Worm (Caenorhabditis elegans): ENCODE data around the gene hrpa-2.

DNA sequence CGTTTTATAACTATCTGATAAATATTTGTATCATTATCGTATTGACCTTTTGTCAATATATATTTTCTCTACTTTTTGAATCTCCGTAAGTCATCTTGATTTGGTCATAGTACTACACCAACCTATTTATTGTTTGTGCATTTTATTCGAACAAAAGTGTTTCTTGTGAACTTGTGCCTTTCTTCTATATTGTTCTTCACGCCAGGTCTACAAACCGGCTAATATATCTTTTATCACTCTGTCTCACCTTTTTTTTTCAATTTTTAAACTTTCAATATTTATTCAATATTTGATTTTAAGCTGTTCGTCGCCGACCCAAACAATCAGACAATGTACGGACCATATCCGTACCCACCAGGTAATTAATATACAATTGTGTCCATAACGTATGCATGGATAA lies at the start of gene hrpa-2:
- TF ChIP-seq ztf-11 (tag; optimal IDR thresholded peaks at IDR 0.05) (no peak), snpc-4 (tag; optimal IDR thresholded peaks at IDR 0.05) (no peak), unc-39 (tag; optimal IDR thresholded peaks at IDR 0.05) (no peak), lin-13 (tag; optimal IDR thresholded peaks at IDR 0.05) (no peak), elt-3 (tag; optimal IDR thresholded peaks at IDR 0.05) (no peak), elt-1 (tag; optimal IDR thresholded peaks at IDR 0.05; ENCODE audit: borderline replicate concordance, insufficient read depth) (no peak)
